Worm (Caenorhabditis elegans) whole organism, L2 larva: ENCODE results near the gene sqt-1.

Source experiments
- ama-1 ChIP-seq: fragments of 150-350 bp; optimal IDR thresholded peaks from 2 replicates; lab custom pipeline; 2018; ENCODE audit warnings: inconsistent platforms
- lin-11 ChIP-seq: fragments of 150-350 bp; sonication (generic microtip); optimal IDR thresholded peaks from 2 replicates; lab custom pipeline; 2014; ENCODE audit warnings: missing biosample characterization, missing genetic modification characterization, inconsistent platforms, mixed read lengths
- lin-13 ChIP-seq: fragments of 150-350 bp; optimal IDR thresholded peaks from 2 replicates; lab custom pipeline; 2014; ENCODE audit warnings: missing biosample characterization, missing genetic modification reagents, missing genetic modification characterization
- nhr-21 ChIP-seq: fragments of 150-350 bp; optimal IDR thresholded peaks from 2 replicates; lab custom pipeline; 2014; ENCODE audit warnings: missing biosample characterization, missing genetic modification characterization
- nhr-25 ChIP-seq: fragments of 150-350 bp; sonication (generic microtip); optimal IDR thresholded peaks from 3 replicates; lab custom pipeline; 2014; ENCODE audit warnings: missing biosample characterization, missing genetic modification characterization

DNA sequence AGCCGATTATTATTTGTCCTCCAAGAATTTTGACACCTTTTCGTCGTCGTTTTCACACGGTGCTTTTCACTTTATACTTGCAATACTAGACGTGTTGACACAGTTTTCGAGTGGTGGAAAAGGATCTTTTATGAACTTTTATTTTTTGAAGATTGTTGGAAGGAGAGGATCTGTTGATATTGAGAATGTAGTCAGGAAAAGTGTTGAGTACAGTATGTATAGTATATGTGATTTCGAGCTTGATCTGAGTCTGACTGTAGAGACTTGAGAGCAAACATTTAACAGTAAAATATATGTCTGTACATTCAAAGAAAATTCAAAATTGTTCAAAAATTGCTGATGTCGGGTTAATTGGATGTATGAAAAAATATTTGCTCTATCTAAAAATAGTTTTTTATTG lies 1.5 kb downstream of the sqt-1 start:
- no peak for TF ChIP-seq lin-13 (GFP tag; lab: Kevin White, UChicago)
- TF ChIP-seq lin-11 (tag; lab: Kevin White, UChicago): no peak
- peak; percentile 44 for TF ChIP-seq nhr-21 (tag; lab: Kevin White, UChicago)
- TF ChIP-seq ama-1 (lab: Kevin White, UChicago): peak; percentile 28
- no peak for TF ChIP-seq nhr-25 (tag; lab: Kevin White, UChicago)
